Worm (Caenorhabditis elegans): ENCODE data around the gene eat-17.
A peak's percentile ranks its signal among the peaks of the same experiment; 100 is the strongest.

The eat-17 gene

DNA sequence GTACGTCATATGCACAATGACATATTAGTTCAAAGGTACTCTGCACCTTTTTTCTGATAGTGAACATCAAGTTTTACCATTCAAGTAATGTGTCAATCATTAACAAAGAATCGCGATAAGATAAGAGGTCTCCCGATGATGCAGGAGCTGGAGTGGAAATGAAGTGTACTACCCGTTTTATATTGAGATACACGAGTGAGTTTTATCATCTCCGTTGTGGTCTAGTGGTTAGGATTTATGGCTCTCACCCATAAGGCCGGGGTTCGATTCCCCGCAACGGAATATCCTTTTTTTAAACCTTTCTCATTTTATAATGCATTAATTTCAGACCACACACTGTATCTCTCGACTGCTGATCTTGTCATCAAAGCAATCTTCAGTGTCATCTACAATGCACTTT, 38.7 kb downstream of the eat-17 start (continued):
- peak; percentile 47 for TF ChIP-seq C16A3.4 (tag; optimal IDR thresholded peaks at IDR 0.05)
- TF ChIP-seq elt-3 (tag; optimal IDR thresholded peaks at IDR 0.05) = peak in 4 of 6 experiments; percentile 8 to 69 (median 66)
- TF ChIP-seq efl-3 (GFP tag; optimal IDR thresholded peaks at IDR 0.05) = no peak
- TF ChIP-seq fkh-10 (GFP tag; optimal IDR thresholded peaks at IDR 0.05) = peak; percentile 22
- no peak for TF ChIP-seq egl-27 (tag; optimal IDR thresholded peaks at IDR 0.05)
- peak; percentile 62 for TF ChIP-seq lin-14 (GFP tag; optimal IDR thresholded peaks at IDR 0.05)

DNA sequence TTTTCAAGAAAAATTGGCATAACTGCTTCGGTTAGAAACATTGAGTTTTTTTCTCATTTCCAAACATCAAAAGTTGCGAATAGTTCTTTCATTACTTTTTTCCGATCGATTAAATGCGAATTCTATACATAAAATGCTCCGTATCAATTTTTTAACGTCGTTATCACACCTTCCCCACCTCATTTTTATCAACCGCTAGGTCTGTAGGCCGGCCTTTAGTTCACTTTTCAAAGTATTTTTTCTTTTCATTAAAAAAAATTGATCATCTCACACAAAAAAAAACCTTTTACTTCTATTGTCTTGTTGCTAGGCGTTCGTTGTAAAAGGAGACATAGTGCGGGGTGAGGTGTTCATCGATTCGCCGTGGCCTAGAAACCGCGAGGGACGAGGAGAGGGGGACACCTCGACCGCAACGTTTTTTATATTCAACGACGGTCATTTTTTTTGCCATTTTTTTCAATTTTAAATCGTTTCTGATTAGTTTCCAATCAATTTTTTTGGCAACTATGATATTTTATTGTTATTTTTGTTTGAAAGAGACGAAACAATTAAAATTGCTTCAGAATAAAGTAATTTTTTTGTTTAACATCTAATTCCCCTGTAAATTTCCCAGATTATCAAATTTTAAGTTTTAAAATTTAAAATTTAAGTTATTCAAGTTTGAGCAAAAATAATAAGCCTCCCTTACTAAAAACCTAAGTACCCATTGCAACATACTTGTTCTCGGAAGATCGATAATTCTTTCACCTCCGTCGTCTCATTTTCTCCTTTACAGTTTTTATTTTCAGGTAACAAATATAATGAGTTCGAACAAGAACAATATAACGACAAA, 40.6 kb downstream of the eat-17 start, which contains the start of gene sur-7:
TSS of gene sur-7 (plus strand) at position 782 of the 832 bp plus-strand sequence.
- TF ChIP-seq nhr-85 (tag) (no peak), nhr-90 (tag; optimal IDR thresholded peaks at IDR 0.05; ENCODE audit: poor library complexity) (no peak), lin-14 (GFP tag; optimal IDR thresholded peaks at IDR 0.05) (peak; percentile 78), ceh-90 (tag; optimal IDR thresholded peaks at IDR 0.05) (peak; percentile 54), fkh-10 (GFP tag; optimal IDR thresholded peaks at IDR 0.05) (peak; percentile 35), nhr-84 (tag; optimal IDR thresholded peaks at IDR 0.05) (no peak), snu-23 (GFP tag; optimal IDR thresholded peaks at IDR 0.05) (no peak), zip-4 (GFP tag; optimal IDR thresholded peaks at IDR 0.05) (no peak), rnt-1 (tag; optimal IDR thresholded peaks at IDR 0.05) (peak; percentile 63)

DNA sequence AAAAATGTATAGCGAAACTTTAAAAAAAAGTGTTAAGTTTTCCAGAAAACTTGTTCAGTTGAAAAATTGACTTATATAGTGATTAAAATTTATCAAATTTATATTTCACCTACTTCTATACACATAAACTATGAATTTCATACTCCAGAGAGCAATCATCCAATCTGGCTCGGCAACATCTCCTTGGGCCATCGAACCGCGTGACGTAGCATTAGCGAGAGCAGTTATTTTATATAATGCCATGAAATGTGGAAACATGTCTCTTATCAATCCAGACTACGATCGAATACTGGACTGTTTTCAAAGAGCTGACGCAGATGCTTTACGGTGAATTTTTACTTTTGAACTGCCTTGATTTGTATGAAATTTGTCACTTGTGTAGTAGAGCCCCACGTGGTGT, 47.2 kb downstream of the eat-17 start:
- TF ChIP-seq fos-1 (tag; optimal IDR thresholded peaks at IDR 0.05) (no peak), efl-1 (optimal IDR thresholded peaks at IDR 0.05) (no peak), efl-1 (GFP tag; optimal IDR thresholded peaks at IDR 0.05 in 1 of 2) (peak in 1 of 2 experiments; percentile 81)

DNA sequence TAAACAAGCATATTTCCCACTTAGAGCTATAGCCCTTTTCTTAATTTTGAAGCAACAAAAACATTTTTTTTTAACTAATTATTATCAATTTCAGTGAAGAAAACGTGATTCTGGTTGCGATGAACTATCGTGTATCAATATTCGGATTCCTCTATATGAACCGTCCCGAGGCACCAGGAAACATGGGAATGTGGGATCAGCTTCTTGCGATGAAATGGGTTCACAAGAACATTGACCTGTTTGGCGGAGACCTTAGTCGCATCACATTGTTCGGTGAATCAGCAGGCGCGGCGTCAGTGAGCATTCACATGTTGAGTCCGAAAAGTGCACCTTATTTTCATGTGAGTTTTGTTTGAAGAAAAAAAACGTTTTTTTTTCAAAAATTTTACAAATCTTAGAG, 47.7 kb downstream of the eat-17 start:
- no peak for TF ChIP-seq nhr-76 (tag; optimal IDR thresholded peaks at IDR 0.05)
- TF ChIP-seq nhr-85 (tag) = peak; percentile 18
- peak; percentile 22 for TF ChIP-seq fkh-10 (GFP tag; optimal IDR thresholded peaks at IDR 0.05)
- TF ChIP-seq vab-15 (tag; optimal IDR thresholded peaks at IDR 0.05) = no peak
- no peak for TF ChIP-seq fkh-4 (tag; optimal IDR thresholded peaks at IDR 0.05; ENCODE audit: borderline replicate concordance)

DNA sequence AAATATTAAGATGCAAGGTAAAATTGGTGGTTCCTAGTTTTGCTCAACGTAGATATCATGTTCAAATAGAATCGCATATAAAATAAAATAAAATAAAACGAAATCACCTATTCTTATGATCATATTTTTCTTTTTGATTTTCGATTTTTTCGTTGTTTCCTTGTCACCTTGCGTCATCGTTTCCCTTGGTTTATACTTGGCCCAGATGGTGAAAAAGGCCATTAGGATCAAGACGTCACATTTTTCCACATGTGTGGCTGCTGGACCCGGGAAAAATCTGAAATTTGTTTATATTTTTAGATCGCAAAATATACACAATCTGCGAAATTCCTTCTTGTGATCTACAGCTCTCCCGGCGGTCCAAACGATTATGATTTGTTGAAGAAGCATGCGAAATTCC, 49.6 kb downstream of the eat-17 start, which contains the start of gene ace-1:
TSS of gene ace-1 (plus strand) at position 301 of the 400 bp plus-strand sequence.
- TF ChIP-seq mef-2 (tag; optimal IDR thresholded peaks at IDR 0.05) (no peak), zip-4 (GFP tag; optimal IDR thresholded peaks at IDR 0.05) (no peak), fkh-10 (GFP tag; optimal IDR thresholded peaks at IDR 0.05) (no peak), swsn-7 (tag; optimal IDR thresholded peaks at IDR 0.05) (no peak)

DNA sequence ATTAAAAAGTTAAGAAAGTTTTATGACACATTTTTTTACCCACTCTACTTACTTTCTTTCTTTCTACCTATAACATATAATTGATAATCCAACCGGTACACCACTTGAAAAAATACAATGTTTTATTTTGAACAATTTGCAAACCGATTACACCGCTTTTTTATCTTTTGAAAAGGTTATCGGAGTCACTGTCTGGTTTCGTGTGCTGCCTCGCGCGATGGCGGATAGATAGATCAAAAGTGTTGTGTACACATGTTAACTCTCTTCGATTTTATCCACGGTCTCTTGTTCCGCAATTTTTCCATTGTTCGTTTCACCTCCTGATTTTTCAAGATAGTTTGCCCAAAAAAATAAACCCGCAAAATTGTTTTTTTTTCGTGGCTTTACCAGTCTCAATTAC, 50.1 kb downstream of the eat-17 start:
- TF ChIP-seq lsy-2 (tag; optimal IDR thresholded peaks at IDR 0.05) = no peak
- no peak for TF ChIP-seq nhr-237 (tag; optimal IDR thresholded peaks at IDR 0.05)
- no peak for TF ChIP-seq mab-9 (GFP tag; IDR thresholded peaks at IDR 0.05)
- no peak for TF ChIP-seq tbx-2 (tag; optimal IDR thresholded peaks at IDR 0.05)
- TF ChIP-seq nhr-12 (tag; optimal IDR thresholded peaks at IDR 0.05) = no peak
- no peak for TF ChIP-seq efl-3 (GFP tag; optimal IDR thresholded peaks at IDR 0.05)
- no peak for TF ChIP-seq elt-3 (tag; optimal IDR thresholded peaks at IDR 0.05)

DNA sequence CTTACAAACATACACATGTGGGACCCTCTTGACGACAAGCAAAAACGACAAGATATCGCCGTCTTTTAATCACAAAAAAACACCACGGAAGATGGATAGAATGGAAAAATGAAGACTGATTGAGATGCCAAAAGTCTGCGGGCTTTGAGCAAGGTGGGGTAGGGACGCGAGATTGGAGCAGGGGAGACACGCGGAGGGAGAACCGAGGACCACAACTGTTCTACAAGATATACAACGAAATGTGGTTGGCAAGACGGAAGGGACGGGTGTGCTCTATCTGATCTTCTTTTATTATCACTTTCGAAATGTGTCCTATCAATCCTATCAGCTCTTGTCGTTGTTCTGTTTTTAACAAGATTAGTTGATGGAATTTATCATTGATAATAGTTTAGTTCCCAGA, 53.0 kb downstream of the eat-17 start:
- TF ChIP-seq mef-2 (tag; optimal IDR thresholded peaks at IDR 0.05) (no peak), rnt-1 (tag; optimal IDR thresholded peaks at IDR 0.05) (peak; percentile 29), nhr-71 (tag; optimal IDR thresholded peaks at IDR 0.05) (peak; percentile 11), nhr-90 (tag; optimal IDR thresholded peaks at IDR 0.05; ENCODE audit: poor library complexity) (no peak), swsn-7 (tag; optimal IDR thresholded peaks at IDR 0.05) (no peak), nhr-84 (tag; optimal IDR thresholded peaks at IDR 0.05) (no peak), grh-1 (GFP tag; IDR thresholded peaks at IDR 0.05) (no peak), mab-9 (GFP tag; IDR thresholded peaks at IDR 0.05) (no peak), unc-30 (tag; optimal IDR thresholded peaks at IDR 0.05) (no peak), nhr-85 (tag) (no peak), lin-39 (tag; optimal IDR thresholded peaks at IDR 0.05) (no peak), ceh-63 (GFP tag; optimal IDR thresholded peaks at IDR 0.05) (no peak), skn-1 (tag; optimal IDR thresholded peaks at IDR 0.05) (no peak), lin-14 (GFP tag; optimal IDR thresholded peaks at IDR 0.05) (peak; percentile 75), fkh-10 (GFP tag; optimal IDR thresholded peaks at IDR 0.05) (peak; percentile 38), unc-62 (GFP tag; optimal IDR thresholded peaks at IDR 0.05) (no peak)

Data from whole organism, L1 larva.